Worm (Caenorhabditis elegans) whole organism, young adult: Measurements from ENCODE around the gene dnj-11.
"Not testable (repeated sequence)": the region's sequence is repeated elsewhere in the genome, so short reads cannot be mapped to it uniquely, and the experiment has no call there.

ENCODE experiments used
- ama-1 ChIP-seq, 3 experiments: fragments of 150-350 bp in 1 of 3; sonication (generic microtip) in 2 of 3; optimal IDR thresholded peaks; 2 replicates each; lab custom pipeline; 2014 to 2018; ENCODE audit warnings: missing biosample characterization in 2 of 3, missing genetic modification characterization in 2 of 3, missing genetic modification reagents in 2 of 3
- egl-44 ChIP-seq: fragments of 200-800 bp; sonication (Bioruptor generic); IDR thresholded peaks from 2 replicates; pipeline ENCODE4 v1.3.6; 2022; ENCODE audit warnings: missing genetic modification reagents, missing genetic modification characterization, missing compliant biosample characterization
- lin-26 ChIP-seq: fragments of 200-800 bp; sonication (Bioruptor generic); IDR thresholded peaks from 2 replicates; pipeline ENCODE4 v1.3.6; 2022; ENCODE audit warnings: missing genetic modification reagents, missing genetic modification characterization, missing compliant biosample characterization
- madf-3 ChIP-seq: fragments of 200-800 bp; sonication (Bioruptor generic); IDR thresholded peaks from 2 replicates; pipeline ENCODE4 v1.3.6; 2022; ENCODE audit warnings: missing genetic modification reagents, missing genetic modification characterization, missing compliant biosample characterization
- madf-8 ChIP-seq: fragments of 200-800 bp; sonication (Bioruptor generic); conservative IDR thresholded peaks from 2 replicates; pipeline ENCODE4 v1.3.6; 2022; ENCODE audit warnings: missing genetic modification reagents, missing genetic modification characterization, missing compliant biosample characterization
- pha-4 ChIP-seq: fragments of 150-350 bp; sonication (generic microtip); optimal IDR thresholded peaks from 2 replicates; lab custom pipeline; 2014; ENCODE audit warnings: missing biosample characterization, missing genetic modification reagents, missing genetic modification characterization
- snpc-1.3 ChIP-seq: sonication (generic microtip); optimal IDR thresholded peaks from 2 replicates; lab custom pipeline; 2017; ENCODE audit warnings: missing genetic modification characterization, mild to moderate bottlenecking, missing compliant biosample characterization, antibody characterized with exemption, moderate library complexity, missing genotype, missing genetic modification reagents; ENCODE audit not compliant: insufficient read depth
- unc-62 ChIP-seq: fragments of 150-350 bp; optimal IDR thresholded peaks from 2 replicates; lab custom pipeline; 2014; ENCODE audit warnings: missing biosample characterization, missing genetic modification reagents, missing genetic modification characterization
- xnd-1 ChIP-seq: sonication (generic microtip); optimal IDR thresholded peaks from 2 replicates; lab custom pipeline; 2016; ENCODE audit warnings: missing genotype, missing genetic modification reagents, missing genetic modification characterization, missing compliant biosample characterization

DNA sequence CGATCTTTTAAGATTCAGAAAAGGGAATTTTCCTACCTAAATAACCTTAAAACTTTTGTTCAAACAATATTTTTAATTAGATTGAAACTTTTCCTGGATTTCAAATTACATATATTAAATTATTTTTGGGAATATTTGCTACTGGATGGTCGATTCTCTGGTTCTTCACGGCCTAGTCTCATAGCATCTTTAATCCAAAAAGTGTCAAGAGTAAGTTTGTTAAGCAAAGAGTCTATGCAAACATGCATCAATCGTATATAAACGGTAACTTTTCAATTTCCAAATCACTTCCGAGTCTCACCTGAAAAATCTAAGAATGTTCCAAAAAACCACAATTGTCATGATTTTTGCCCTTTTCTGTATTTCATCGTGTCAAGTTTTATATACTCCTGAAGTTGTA is 12.2 kb downstream of the dnj-11 start, which contains the start of gene nspb-4:
- not testable (repeated sequence) for TF ChIP-seq ama-1 (optimal IDR thresholded peaks at IDR 0.05; lab: Kevin White, UChicago); ama-1 (GFP tag; optimal IDR thresholded peaks at IDR 0.05; lab: Kevin White, UChicago); pha-4 (tag; lab: Kevin White, UChicago); snpc-1.3 (tag; lab: Kevin White, UChicago); xnd-1; unc-62; lin-26 (GFP tag; lab: Robert Waterston, UW); madf-3; madf-8 (GFP tag; lab: Robert Waterston, UW); egl-44 (GFP tag; lab: Robert Waterston, UW)
